Fruit fly (Drosophila melanogaster) whole organism, embryonic: ENCODE results near the gene mts.

Experiments
- Atf3 ChIP-seq: fragments of 200-800 bp; sonication (Bioruptor generic); optimal IDR thresholded peaks from 3 replicates; lab custom pipeline; 2016; ENCODE audit warnings: missing biosample characterization, missing genetic modification characterization
- Bgb ChIP-seq: fragments of 200-800 bp; sonication (Bioruptor generic); IDR thresholded peaks from 2 replicates; pipeline ENCODE4 v1.3.6; 2022; ENCODE audit warnings: missing biosample characterization, missing genetic modification characterization; ENCODE audit not compliant: partially characterized antibody
- CG10209 ChIP-seq: fragments of 200-800 bp; sonication (Bioruptor generic); optimal IDR thresholded peaks from 3 replicates; lab custom pipeline; 2017; ENCODE audit warnings: missing biosample characterization, mild to moderate bottlenecking, missing genetic modification characterization, missing genetic modification reagents
- CG12219 ChIP-seq: fragments of 200-800 bp; sonication (Bioruptor generic); optimal IDR thresholded peaks from 3 replicates; lab custom pipeline; 2018; ENCODE audit warnings: missing biosample characterization, mild to moderate bottlenecking, missing genetic modification characterization
- CG13775 ChIP-seq: fragments of 200-800 bp; sonication (Bioruptor generic); optimal IDR thresholded peaks from 3 replicates; lab custom pipeline; 2017; ENCODE audit warnings: missing biosample characterization, mild to moderate bottlenecking, missing genetic modification characterization
- CG15011 ChIP-seq: fragments of 200-800 bp; sonication (Bioruptor generic); optimal IDR thresholded peaks from 3 replicates; lab custom pipeline; 2018; ENCODE audit warnings: missing biosample characterization, mild to moderate bottlenecking, missing genetic modification characterization
- CG16863 ChIP-seq: fragments of 200-800 bp; sonication (Bioruptor generic); optimal IDR thresholded peaks from 3 replicates; lab custom pipeline; 2016; ENCODE audit warnings: missing biosample characterization, missing genetic modification characterization
- CG17361 ChIP-seq: fragments of 200-800 bp; sonication (Bioruptor generic); IDR thresholded peaks from 3 replicates; pipeline ENCODE4 v1.3.6; 2022; ENCODE audit warnings: missing biosample characterization, missing genetic modification characterization
- CG17612 ChIP-seq: fragments of 200-800 bp; sonication (Bioruptor generic); IDR thresholded peaks from 2 replicates; pipeline ENCODE4 v1.3.6; 2022; ENCODE audit warnings: missing biosample characterization, missing genetic modification characterization
- CG30020 ChIP-seq: fragments of 200-800 bp; optimal IDR thresholded peaks from 2 replicates; lab custom pipeline; 2019; ENCODE audit warnings: missing biosample characterization, mild to moderate bottlenecking, missing genetic modification characterization, moderate library complexity
- CG31365 ChIP-seq: fragments of 200-800 bp; sonication (Bioruptor generic); optimal IDR thresholded peaks from 2 replicates; lab custom pipeline; 2018; ENCODE audit warnings: missing biosample characterization, mild to moderate bottlenecking, missing genetic modification characterization
- CG32767 ChIP-seq: fragments of 200-800 bp; sonication (Bioruptor generic); IDR thresholded peaks from 2 replicates; pipeline ENCODE4 v1.3.6; 2022; ENCODE audit warnings: missing biosample characterization, missing genetic modification characterization
- CG4282 ChIP-seq: fragments of 200-800 bp; sonication (Bioruptor generic); optimal IDR thresholded peaks from 2 replicates; lab custom pipeline; 2016; ENCODE audit warnings: missing biosample characterization, missing genetic modification characterization
- CG4707 ChIP-seq: fragments of 200-800 bp; sonication (Bioruptor generic); optimal IDR thresholded peaks from 2 replicates; lab custom pipeline; 2018; ENCODE audit warnings: missing biosample characterization, mild to moderate bottlenecking, missing genetic modification characterization, moderate library complexity
- CG6791 ChIP-seq: fragments of 200-800 bp; sonication (Bioruptor generic); IDR thresholded peaks from 3 replicates; pipeline ENCODE4 v1.3.6; 2022; ENCODE audit warnings: missing biosample characterization, missing genetic modification characterization; ENCODE audit not compliant: partially characterized antibody
- CG7271 ChIP-seq: fragments of 200-800 bp; sonication (Bioruptor generic); optimal IDR thresholded peaks from 2 replicates; lab custom pipeline; 2018; ENCODE audit warnings: missing biosample characterization, mild to moderate bottlenecking, missing genetic modification characterization, moderate library complexity
- CG7839 ChIP-seq: fragments of 200-800 bp; sonication (Bioruptor generic); optimal IDR thresholded peaks from 3 replicates; lab custom pipeline; 2018; ENCODE audit warnings: missing biosample characterization, mild to moderate bottlenecking, missing genetic modification characterization, moderate library complexity
- CG7987 ChIP-seq: fragments of 200-800 bp; sonication (Bioruptor generic); optimal IDR thresholded peaks from 2 replicates; lab custom pipeline; 2018; ENCODE audit warnings: missing biosample characterization, mild to moderate bottlenecking, missing genetic modification characterization, moderate library complexity
- CG9817 ChIP-seq: fragments of 200-800 bp; sonication (Bioruptor generic); optimal IDR thresholded peaks from 2 replicates; lab custom pipeline; 2018; ENCODE audit warnings: missing biosample characterization, mild to moderate bottlenecking, missing genetic modification characterization, moderate library complexity
- CrebB ChIP-seq: fragments of 200-800 bp; sonication (Bioruptor generic); optimal IDR thresholded peaks from 3 replicates; lab custom pipeline; 2018; ENCODE audit warnings: missing biosample characterization, mild to moderate bottlenecking, missing genetic modification characterization
- Doc3 ChIP-seq: fragments of 200-800 bp; sonication (Bioruptor generic); IDR thresholded peaks from 3 replicates; pipeline ENCODE4 v1.3.6; 2022; ENCODE audit warnings: missing biosample characterization, missing genetic modification characterization; ENCODE audit not compliant: partially characterized antibody
- Hey ChIP-seq: fragments of 200-800 bp; sonication (Bioruptor generic); optimal IDR thresholded peaks from 3 replicates; lab custom pipeline; 2018; ENCODE audit warnings: missing biosample characterization, mild to moderate bottlenecking, missing genetic modification characterization
- Hr78 ChIP-seq, 2 experiments: fragments of 200-800 bp in 1 of 2; fragments of >200 bp in 1 of 2; sonication (Bioruptor generic) in 1 of 2; optimal IDR thresholded peaks; 2 replicates each; lab custom pipeline; 2017 to 2019; ENCODE audit warnings: missing biosample characterization in 2 of 2, missing genetic modification characterization in 2 of 2, mild to moderate bottlenecking in 1 of 2, moderate library complexity in 1 of 2
- Jarid2 ChIP-seq: fragments of 200-800 bp; sonication (Bioruptor generic); optimal IDR thresholded peaks from 3 replicates; lab custom pipeline; 2017; ENCODE audit warnings: mild to moderate bottlenecking, missing biosample characterization, missing genetic modification reagents, missing genetic modification characterization
- MTF-1 ChIP-seq: fragments of 200-800 bp; sonication (Bioruptor generic); optimal IDR thresholded peaks from 2 replicates; lab custom pipeline; 2018; ENCODE audit warnings: missing biosample characterization, mild to moderate bottlenecking, missing genetic modification characterization, borderline replicate concordance
- Max ChIP-seq: fragments of 200-800 bp; sonication (Bioruptor generic); optimal IDR thresholded peaks from 2 replicates; lab custom pipeline; 2016; ENCODE audit warnings: missing biosample characterization, mild to moderate bottlenecking, missing genetic modification characterization
- NC2β ChIP-seq: fragments of 200-800 bp; sonication (Bioruptor generic); optimal IDR thresholded peaks from 2 replicates; lab custom pipeline; 2016; ENCODE audit warnings: missing biosample characterization, missing genetic modification characterization
- NK7.1 ChIP-seq: fragments of 200-800 bp; sonication (Bioruptor generic); optimal IDR thresholded peaks from 3 replicates; lab custom pipeline; 2016; ENCODE audit warnings: missing biosample characterization, missing genetic modification characterization
- Nf-YB ChIP-seq: fragments of 200-800 bp; sonication (Bioruptor generic); optimal IDR thresholded peaks from 3 replicates; lab custom pipeline; 2019; ENCODE audit warnings: missing biosample characterization, mild to moderate bottlenecking, missing genetic modification characterization, moderate library complexity
- Oli ChIP-seq: fragments of 200-800 bp; sonication (Bioruptor generic); optimal IDR thresholded peaks from 2 replicates; lab custom pipeline; 2018; ENCODE audit warnings: missing biosample characterization, mild to moderate bottlenecking, missing genetic modification characterization, moderate library complexity
- Opbp ChIP-seq: fragments of 200-800 bp; sonication (Bioruptor generic); IDR thresholded peaks from 3 replicates; pipeline ENCODE4 v1.3.6; 2022; ENCODE audit warnings: missing biosample characterization, missing genetic modification characterization; ENCODE audit not compliant: partially characterized antibody
- Optix ChIP-seq: fragments of 200-800 bp; sonication (Bioruptor generic); IDR thresholded peaks from 3 replicates; pipeline ENCODE4 v1.3.6; 2022; ENCODE audit warnings: missing biosample characterization, missing genetic modification characterization
- Xrp1 ChIP-seq: fragments of 200-800 bp; sonication (Bioruptor generic); IDR thresholded peaks from 2 replicates; pipeline ENCODE4 v1.3.6; 2022; ENCODE audit warnings: missing biosample characterization, missing genetic modification characterization
- ara ChIP-seq: fragments of 200-800 bp; sonication (Bioruptor generic); IDR thresholded peaks from 2 replicates; pipeline ENCODE4 v1.3.6; 2022; ENCODE audit warnings: missing biosample characterization, missing genetic modification characterization
- en ChIP-seq: fragments of 200-800 bp; sonication (Bioruptor generic); optimal IDR thresholded peaks from 2 replicates; lab custom pipeline; 2016; ENCODE audit warnings: missing biosample characterization, missing genetic modification characterization
- eve ChIP-seq, 2 experiments: fragments of >200 bp; optimal IDR thresholded peaks; 2 replicates each; lab custom pipeline; 2017; ENCODE audit warnings: missing biosample characterization in 2 of 2, missing genetic modification characterization in 2 of 2
- eyg ChIP-seq: fragments of 200-800 bp; sonication (Bioruptor generic); optimal IDR thresholded peaks from 3 replicates; lab custom pipeline; 2016; ENCODE audit warnings: missing biosample characterization, missing genetic modification characterization
- fu2 ChIP-seq: fragments of 200-800 bp; sonication (Bioruptor generic); optimal IDR thresholded peaks from 2 replicates; lab custom pipeline; 2016; ENCODE audit warnings: missing biosample characterization, missing genetic modification characterization
- grn ChIP-seq: fragments of 200-800 bp; sonication (Bioruptor generic); optimal IDR thresholded peaks from 3 replicates; lab custom pipeline; 2017; ENCODE audit warnings: missing biosample characterization, missing genetic modification characterization
- gro ChIP-seq: fragments of 200-800 bp; sonication (Bioruptor generic); optimal IDR thresholded peaks from 2 replicates; lab custom pipeline; 2016; ENCODE audit warnings: missing biosample characterization, missing genetic modification characterization
- gsb ChIP-seq: fragments of 200-800 bp; sonication (Bioruptor generic); IDR thresholded peaks from 2 replicates; pipeline ENCODE4 v1.3.6; 2022; ENCODE audit warnings: missing biosample characterization, missing genetic modification characterization
- h ChIP-seq: fragments of >200 bp; optimal IDR thresholded peaks from 2 replicates; lab custom pipeline; 2017
- hb ChIP-seq: fragments of 200-800 bp; sonication (Bioruptor generic); IDR thresholded peaks from 3 replicates; pipeline ENCODE4 v1.3.6; 2022; ENCODE audit warnings: missing biosample characterization, missing genetic modification characterization; ENCODE audit not compliant: partially characterized antibody
- ken ChIP-seq: fragments of 200-800 bp; sonication (Bioruptor generic); IDR thresholded peaks from 3 replicates; pipeline ENCODE4 v1.3.6; 2022; ENCODE audit warnings: missing biosample characterization, missing genetic modification characterization
- pb ChIP-seq: fragments of 200-800 bp; sonication (Bioruptor generic); optimal IDR thresholded peaks from 3 replicates; lab custom pipeline; 2016; ENCODE audit warnings: missing biosample characterization, missing genetic modification characterization
- phol ChIP-seq: fragments of 200-800 bp; sonication (Bioruptor generic); optimal IDR thresholded peaks from 3 replicates; lab custom pipeline; 2018; ENCODE audit warnings: missing biosample characterization, mild to moderate bottlenecking, missing genetic modification characterization, moderate library complexity
- run ChIP-seq: fragments of 200-800 bp; sonication (Bioruptor generic); optimal IDR thresholded peaks from 3 replicates; lab custom pipeline; 2018; ENCODE audit warnings: missing biosample characterization, mild to moderate bottlenecking, missing genetic modification characterization
- stc ChIP-seq: fragments of 200-800 bp; sonication (Bioruptor generic); IDR thresholded peaks from 2 replicates; pipeline ENCODE4 v1.3.6; 2022; ENCODE audit warnings: missing biosample characterization, missing genetic modification characterization
- trem ChIP-seq: fragments of 200-800 bp; optimal IDR thresholded peaks from 3 replicates; lab custom pipeline; 2019; ENCODE audit warnings: missing biosample characterization, mild to moderate bottlenecking, missing genetic modification characterization, moderate library complexity
- wor ChIP-seq: fragments of 200-800 bp; sonication (Bioruptor generic); IDR thresholded peaks from 2 replicates; pipeline ENCODE4 v1.3.6; 2022; ENCODE audit warnings: missing biosample characterization, missing genetic modification characterization
- zen ChIP-seq: fragments of 200-800 bp; sonication (Bioruptor generic); optimal IDR thresholded peaks from 3 replicates; lab custom pipeline; 2018; ENCODE audit warnings: missing biosample characterization, mild to moderate bottlenecking, missing genetic modification characterization, moderate library complexity

Gene mts

dm6 chr2L:7828231-7828630, 781 bp downstream of the mts start (continued):
- no peak for TF ChIP-seq h (lab: Kevin White, UChicago)
- peak; percentile 31 for TF ChIP-seq CG12219 (GFP tag; lab: Kevin White, UChicago)
- peak; percentile 29 for TF ChIP-seq Max
- no peak for TF ChIP-seq CG13775 (GFP tag; lab: Kevin White, UChicago)
- TF ChIP-seq CG30020 (tag; lab: Kevin White, UChicago) = peak; percentile 19
- no peak for TF ChIP-seq Oli (tag; lab: Kevin White, UChicago)
- TF ChIP-seq Atf3 (GFP tag; lab: Kevin White, UChicago) = no peak
- no peak for TF ChIP-seq Jarid2
- no peak for TF ChIP-seq CG4282
- no peak for TF ChIP-seq CG10209 (GFP tag; lab: Kevin White, UChicago)
- TF ChIP-seq Xrp1 = 0 out of 2 replicates have a peak, but pooled peaks have one; percentile 15
- peak; percentile 49 for TF ChIP-seq Nf-YB
- TF ChIP-seq ken = no peak
- TF ChIP-seq grn (GFP tag; lab: Kevin White, UChicago) = peak; percentile 29
- TF ChIP-seq run (tag; lab: Kevin White, UChicago) = no peak
- TF ChIP-seq CrebB (tag; lab: Kevin White, UChicago) = no peak
- no peak for TF ChIP-seq CG9817 (tag; lab: Kevin White, UChicago)
- peak; percentile 72 for TF ChIP-seq Bgb (GFP tag; lab: Robert Waterston, UW)
- TF ChIP-seq CG17361 (GFP tag; lab: Robert Waterston, UW) = no peak
- TF ChIP-seq eyg (GFP tag; lab: Kevin White, UChicago) = no peak
- peak; percentile 89 for TF ChIP-seq CG32767 (GFP tag; lab: Robert Waterston, UW)
- TF ChIP-seq zen (tag; lab: Kevin White, UChicago) = peak; percentile 56
- peak; percentile 3 for TF ChIP-seq CG31365
- TF ChIP-seq hb (GFP tag; lab: Robert Waterston, UW) = no peak
- no peak for TF ChIP-seq Doc3 (GFP tag; lab: Robert Waterston, UW)
- TF ChIP-seq pb (GFP tag; lab: Kevin White, UChicago) = no peak
- no peak for TF ChIP-seq CG15011 (GFP tag; lab: Kevin White, UChicago)
- TF ChIP-seq ara = peak; percentile 61
- no peak for TF ChIP-seq CG7271
- TF ChIP-seq Hey (tag; lab: Kevin White, UChicago) = no peak
- TF ChIP-seq phol (tag; lab: Kevin White, UChicago) = peak; percentile 100
- TF ChIP-seq CG6791 = peak; percentile 65; the same call in 2 of the 3 replicates
- no peak for TF ChIP-seq NC2β (GFP tag; lab: Kevin White, UChicago)
- TF ChIP-seq fu2 (GFP tag; lab: Kevin White, UChicago) = no peak
- no peak for TF ChIP-seq stc (GFP tag; lab: Robert Waterston, UW)
- TF ChIP-seq NK7.1 (GFP tag; lab: Kevin White, UChicago) = no peak
- TF ChIP-seq CG16863 (GFP tag; lab: Kevin White, UChicago) = no peak
- no peak for TF ChIP-seq en (GFP tag; lab: Kevin White, UChicago)
- TF ChIP-seq Optix (GFP tag; lab: Robert Waterston, UW) = no peak
- TF ChIP-seq gro (GFP tag; lab: Kevin White, UChicago) = no peak
- TF ChIP-seq trem (tag; lab: Kevin White, UChicago) = no peak
- no peak for TF ChIP-seq CG7839 (tag; lab: Kevin White, UChicago)
- TF ChIP-seq CG17612 (GFP tag; lab: Robert Waterston, UW) = no peak
- peak; percentile 16 for TF ChIP-seq MTF-1 (GFP tag; lab: Kevin White, UChicago)
- no peak for TF ChIP-seq wor (GFP tag; lab: Robert Waterston, UW)
- TF ChIP-seq gsb (GFP tag; lab: Robert Waterston, UW) = no peak
- TF ChIP-seq CG4707 (GFP tag; lab: Kevin White, UChicago) = no peak
- no peak for TF ChIP-seq CG7987 (GFP tag; lab: Kevin White, UChicago)
- peak; percentile 80 for TF ChIP-seq Opbp (GFP tag; lab: Robert Waterston, UW)
- TF ChIP-seq eve (GFP tag; optimal IDR thresholded peaks at IDR 0.05; lab: Kevin White, UChicago) = no peak
- TF ChIP-seq Hr78 (GFP tag; optimal IDR thresholded peaks at IDR 0.05; lab: Kevin White, UChicago) = no peak
